Worm (Caenorhabditis elegans) whole organism, midembryonic: Measurements from ENCODE around the gene ttr-36.

ENCODE experiments used
- T22C8.4 ChIP-seq: fragments of 200-800 bp; sonication (Bioruptor generic); IDR thresholded peaks from 2 replicates; pipeline ENCODE4 v1.3.6; 2022; ENCODE audit warnings: missing genetic modification characterization, missing compliant biosample characterization
- cog-1 ChIP-seq: sonication (generic microtip); optimal IDR thresholded peaks from 2 replicates; lab custom pipeline; 2016; ENCODE audit warnings: missing genetic modification characterization, missing compliant biosample characterization
- flt-1 ChIP-seq: fragments of 200-800 bp; sonication (Bioruptor generic); IDR thresholded peaks from 2 replicates; pipeline ENCODE4 v1.3.6; 2022; ENCODE audit warnings: missing genetic modification characterization, missing compliant biosample characterization
- klf-2 ChIP-seq: fragments of 200-800 bp; sonication (Bioruptor generic); conservative IDR thresholded peaks from 2 replicates; pipeline ENCODE4 v1.3.6; 2022; ENCODE audit warnings: missing genetic modification reagents, missing genetic modification characterization, missing compliant biosample characterization
- med-1 ChIP-seq: sonication (generic microtip); optimal IDR thresholded peaks from 2 replicates; lab custom pipeline; 2017; ENCODE audit warnings: missing genetic modification characterization, mild to moderate bottlenecking, missing compliant biosample characterization, antibody characterized with exemption, missing genetic modification reagents; ENCODE audit not compliant: insufficient read depth
- ref-1 ChIP-seq: fragments of 200-800 bp; sonication (Bioruptor generic); conservative IDR thresholded peaks from 2 replicates; pipeline ENCODE4 v1.3.6; 2022; ENCODE audit warnings: missing genetic modification reagents, missing genetic modification characterization, missing compliant biosample characterization
- tab-1 ChIP-seq: fragments of 200-800 bp; sonication (Bioruptor generic); IDR thresholded peaks from 2 replicates; pipeline ENCODE4 v1.3.6; 2022; ENCODE audit warnings: missing genetic modification characterization, missing compliant biosample characterization
- ztf-23 ChIP-seq: fragments of 200-800 bp; sonication (Bioruptor generic); IDR thresholded peaks from 2 replicates; pipeline ENCODE4 v1.3.6; 2022; ENCODE audit warnings: missing genetic modification reagents, missing genetic modification characterization, missing compliant biosample characterization
- ztf-29 ChIP-seq: fragments of 200-800 bp; sonication (Bioruptor generic); IDR thresholded peaks from 2 replicates; pipeline ENCODE4 v1.3.6; 2022; ENCODE audit warnings: missing genetic modification reagents, missing genetic modification characterization, missing compliant biosample characterization

The ttr-36 gene

ce11 chrX:6517025-6517770, 6.5 kb downstream of the ttr-36 start:
- TF ChIP-seq cog-1 (tag; lab: Kevin White, UChicago) (no peak), flt-1 (no peak), ref-1 (GFP tag; lab: Robert Waterston, UW) (no peak), T22C8.4 (GFP tag; lab: Robert Waterston, UW) (no peak), ztf-29 (GFP tag; lab: Robert Waterston, UW) (no peak), med-1 (GFP tag; lab: Kevin White, UChicago) (no peak), ztf-23 (GFP tag; lab: Robert Waterston, UW) (no peak), tab-1 (GFP tag; lab: Robert Waterston, UW) (no peak), klf-2 (GFP tag; lab: Robert Waterston, UW) (no peak)

- TF ChIP-seq ztf-23 (GFP tag; lab: Robert Waterston, UW): no peak
Observed at ce11 chrX:6518537-6518936, 7.8 kb downstream of the ttr-36 start, which contains the start of gene ets-4. Gene ets-4, plus strand, starts transcription at chrX:6518883.

- TF ChIP-seq klf-2 (GFP tag; lab: Robert Waterston, UW): no peak
- TF ChIP-seq med-1 (GFP tag; lab: Kevin White, UChicago): no peak
- no peak for TF ChIP-seq cog-1 (tag; lab: Kevin White, UChicago)
- TF ChIP-seq T22C8.4 (GFP tag; lab: Robert Waterston, UW): no peak
- no peak for TF ChIP-seq ztf-29 (GFP tag; lab: Robert Waterston, UW)
- no peak for TF ChIP-seq ref-1 (GFP tag; lab: Robert Waterston, UW)
- TF ChIP-seq tab-1 (GFP tag; lab: Robert Waterston, UW): no peak
- no peak for TF ChIP-seq ztf-23 (GFP tag; lab: Robert Waterston, UW)
- TF ChIP-seq flt-1: no peak
Observed at ce11 chrX:6519473-6519872, 8.7 kb downstream of the ttr-36 start.

- no peak for TF ChIP-seq med-1 (GFP tag; lab: Kevin White, UChicago)
- TF ChIP-seq cog-1 (tag; lab: Kevin White, UChicago): no peak
- TF ChIP-seq ztf-29 (GFP tag; lab: Robert Waterston, UW): no peak
- no peak for TF ChIP-seq ref-1 (GFP tag; lab: Robert Waterston, UW)
- no peak for TF ChIP-seq klf-2 (GFP tag; lab: Robert Waterston, UW)
- no peak for TF ChIP-seq flt-1
- TF ChIP-seq T22C8.4 (GFP tag; lab: Robert Waterston, UW): no peak
- no peak for TF ChIP-seq tab-1 (GFP tag; lab: Robert Waterston, UW)
- no peak for TF ChIP-seq ztf-23 (GFP tag; lab: Robert Waterston, UW)
Observed at ce11 chrX:6519946-6520345, 9.2 kb downstream of the ttr-36 start.

- TF ChIP-seq tab-1 (GFP tag; lab: Robert Waterston, UW) (no peak), cog-1 (tag; lab: Kevin White, UChicago) (no peak), ztf-23 (GFP tag; lab: Robert Waterston, UW) (no peak), ztf-29 (GFP tag; lab: Robert Waterston, UW) (no peak), ref-1 (GFP tag; lab: Robert Waterston, UW) (no peak), T22C8.4 (GFP tag; lab: Robert Waterston, UW) (no peak), med-1 (GFP tag; lab: Kevin White, UChicago) (no peak), klf-2 (GFP tag; lab: Robert Waterston, UW) (no peak), flt-1 (no peak)
Observed at ce11 chrX:6520644-6521043, 9.9 kb downstream of the ttr-36 start.

ce11 chrX:6522634-6523070, 11.9 kb downstream of the ttr-36 start:
- TF ChIP-seq flt-1: no peak
- TF ChIP-seq ztf-29 (GFP tag; lab: Robert Waterston, UW): no peak
- no peak for TF ChIP-seq ref-1 (GFP tag; lab: Robert Waterston, UW)
- no peak for TF ChIP-seq klf-2 (GFP tag; lab: Robert Waterston, UW)
- no peak for TF ChIP-seq tab-1 (GFP tag; lab: Robert Waterston, UW)
- TF ChIP-seq ztf-23 (GFP tag; lab: Robert Waterston, UW): no peak
- no peak for TF ChIP-seq cog-1 (tag; lab: Kevin White, UChicago)
- TF ChIP-seq med-1 (GFP tag; lab: Kevin White, UChicago): no peak
- TF ChIP-seq T22C8.4 (GFP tag; lab: Robert Waterston, UW): no peak

ce11 chrX:6530046-6530445, 19.3 kb downstream of the ttr-36 start, which contains the start of gene ceh-60:
Gene ceh-60, minus strand, starts transcription at chrX:6530146.
- TF ChIP-seq ztf-23 (GFP tag; lab: Robert Waterston, UW): no peak
- TF ChIP-seq T22C8.4 (GFP tag; lab: Robert Waterston, UW): no peak
- TF ChIP-seq med-1 (GFP tag; lab: Kevin White, UChicago): no peak
- no peak for TF ChIP-seq tab-1 (GFP tag; lab: Robert Waterston, UW)
- TF ChIP-seq cog-1 (tag; lab: Kevin White, UChicago): no peak
- TF ChIP-seq flt-1: no peak
- TF ChIP-seq ztf-29 (GFP tag; lab: Robert Waterston, UW): no peak
- TF ChIP-seq klf-2 (GFP tag; lab: Robert Waterston, UW): no peak
- TF ChIP-seq ref-1 (GFP tag; lab: Robert Waterston, UW): no peak

- no peak for TF ChIP-seq ztf-29 (GFP tag; lab: Robert Waterston, UW)
- TF ChIP-seq med-1 (GFP tag; lab: Kevin White, UChicago): no peak
- TF ChIP-seq tab-1 (GFP tag; lab: Robert Waterston, UW): no peak
- no peak for TF ChIP-seq klf-2 (GFP tag; lab: Robert Waterston, UW)
- TF ChIP-seq T22C8.4 (GFP tag; lab: Robert Waterston, UW): no peak
Observed at ce11 chrX:6530591-6530990, 19.9 kb downstream of the ttr-36 start.

ce11 chrX:6531896-6532295, 21.2 kb downstream of the ttr-36 start:
- TF ChIP-seq flt-1 (no peak), ref-1 (GFP tag; lab: Robert Waterston, UW) (no peak), ztf-29 (GFP tag; lab: Robert Waterston, UW) (no peak), ztf-23 (GFP tag; lab: Robert Waterston, UW) (no peak), T22C8.4 (GFP tag; lab: Robert Waterston, UW) (no peak), klf-2 (GFP tag; lab: Robert Waterston, UW) (no peak), med-1 (GFP tag; lab: Kevin White, UChicago) (no peak), tab-1 (GFP tag; lab: Robert Waterston, UW) (no peak), cog-1 (tag; lab: Kevin White, UChicago) (no peak)
